Worm (Caenorhabditis elegans) whole organism, L4 larva: ENCODE data around the gene sru-3.

Experiments
- F37D6.2 ChIP-seq: sonication (generic microtip); optimal IDR thresholded peaks from 2 replicates; lab custom pipeline; 2016; ENCODE audit warnings: mild to moderate bottlenecking, missing genetic modification characterization, missing compliant biosample characterization
- F49E8.2 ChIP-seq: sonication (generic microtip); optimal IDR thresholded peaks from 2 replicates; lab custom pipeline; 2016; ENCODE audit warnings: missing compliant biosample characterization, mild to moderate bottlenecking, missing genetic modification characterization, borderline replicate concordance
- T20F7.1 ChIP-seq: fragments of 200-800 bp; sonication (Bioruptor generic); optimal IDR thresholded peaks from 2 replicates; lab custom pipeline; 2018; ENCODE audit warnings: mild to moderate bottlenecking, missing genetic modification characterization, missing compliant biosample characterization
- T26A8.4 ChIP-seq: fragments of 200-800 bp; sonication (Bioruptor generic); IDR thresholded peaks from 2 replicates; pipeline ENCODE4 v1.3.6; 2022; ENCODE audit warnings: missing genetic modification characterization, missing compliant biosample characterization
- ZK337.2 ChIP-seq: fragments of 200-800 bp; sonication (Bioruptor generic); IDR thresholded peaks from 2 replicates; pipeline ENCODE4 v1.3.6; 2022; ENCODE audit warnings: missing genetic modification reagents, missing genetic modification characterization, missing compliant biosample characterization
- ama-1 ChIP-seq: fragments of 150-350 bp; optimal IDR thresholded peaks from 2 replicates; lab custom pipeline; 2014; ENCODE audit warnings: inconsistent platforms, mixed read lengths
- ceh-28 ChIP-seq: fragments of 150-350 bp; optimal IDR thresholded peaks from 2 replicates; lab custom pipeline; 2014; ENCODE audit warnings: missing biosample characterization, missing genetic modification reagents, missing genetic modification characterization
- ceh-32 ChIP-seq: sonication (generic microtip); optimal IDR thresholded peaks from 2 replicates; lab custom pipeline; 2016; ENCODE audit warnings: mild to moderate bottlenecking, missing genetic modification characterization, missing compliant biosample characterization; ENCODE audit not compliant: poor library complexity
- ceh-44 ChIP-seq: fragments of 200-800 bp; sonication (Bioruptor generic); IDR thresholded peaks from 2 replicates; pipeline ENCODE4 v1.3.6; 2022; ENCODE audit warnings: missing genetic modification reagents, missing genetic modification characterization, missing compliant biosample characterization
- ces-1 ChIP-seq: fragments of 150-350 bp; sonication (generic microtip); optimal IDR thresholded peaks from 4 replicates; lab custom pipeline; 2014; ENCODE audit warnings: missing biosample characterization, missing genetic modification reagents, missing genetic modification characterization
- cey-2 ChIP-seq: sonication (generic microtip); optimal IDR thresholded peaks from 3 replicates; lab custom pipeline; 2017; ENCODE audit warnings: missing genetic modification characterization, mild to moderate bottlenecking, missing compliant biosample characterization, antibody characterized with exemption, borderline replicate concordance; ENCODE audit not compliant: insufficient read depth
- ctbp-1 ChIP-seq: fragments of 200-800 bp; sonication (Bioruptor generic); IDR thresholded peaks from 2 replicates; pipeline ENCODE4 v1.3.6; 2022; ENCODE audit warnings: missing genetic modification reagents, missing genetic modification characterization, missing compliant biosample characterization
- daf-16 ChIP-seq, 3 experiments: sonication (generic microtip); optimal IDR thresholded peaks; 2 replicates each; lab custom pipeline; 2016 to 2017; ENCODE audit warnings: missing genetic modification characterization in 3 of 3, missing genetic modification reagents in 3 of 3, mild to moderate bottlenecking in 2 of 3, missing compliant biosample characterization in 2 of 3, missing biosample characterization in 1 of 3, moderate library complexity in 1 of 3
- dmd-6 ChIP-seq: fragments of 200-800 bp; sonication (Bioruptor generic); IDR thresholded peaks from 2 replicates; pipeline ENCODE4 v1.3.6; 2022; ENCODE audit warnings: missing genetic modification reagents, missing genetic modification characterization, missing compliant biosample characterization
- dmd-9 ChIP-seq: fragments of 200-800 bp; sonication (Bioruptor generic); IDR thresholded peaks from 2 replicates; pipeline ENCODE4 v1.3.6; 2022; ENCODE audit warnings: missing genetic modification reagents, missing genetic modification characterization, missing compliant biosample characterization
- dve-1 ChIP-seq: sonication (generic microtip); optimal IDR thresholded peaks from 2 replicates; lab custom pipeline; 2017; ENCODE audit warnings: antibody characterized with exemption, mild to moderate bottlenecking, missing genetic modification characterization, missing compliant biosample characterization; ENCODE audit not compliant: insufficient read depth
- hif-1 ChIP-seq, 2 experiments: sonication (generic microtip); optimal IDR thresholded peaks; 2 replicates each; lab custom pipeline; 2016 to 2017; ENCODE audit warnings: missing compliant biosample characterization in 2 of 2, missing genetic modification characterization in 2 of 2, missing genetic modification reagents in 2 of 2, missing genotype in 2 of 2, mild to moderate bottlenecking in 1 of 2
- hlh-11 ChIP-seq: fragments of 200-800 bp; sonication (Bioruptor generic); optimal IDR thresholded peaks from 2 replicates; lab custom pipeline; 2018; ENCODE audit warnings: mild to moderate bottlenecking, missing genetic modification characterization, missing compliant biosample characterization
- hlh-30 ChIP-seq: sonication (generic microtip); optimal IDR thresholded peaks from 2 replicates; lab custom pipeline; 2017; ENCODE audit warnings: antibody characterized with exemption, mild to moderate bottlenecking, missing genetic modification characterization, missing compliant biosample characterization; ENCODE audit not compliant: insufficient read depth
- jun-1 ChIP-seq: fragments of 150-350 bp; optimal IDR thresholded peaks from 2 replicates; lab custom pipeline; 2014; ENCODE audit warnings: missing biosample characterization, missing genetic modification reagents, missing genetic modification characterization
- lim-7 ChIP-seq: fragments of 200-800 bp; sonication (Bioruptor generic); IDR thresholded peaks from 2 replicates; pipeline ENCODE4 v1.3.6; 2022; ENCODE audit warnings: missing genetic modification characterization, missing compliant biosample characterization
- lin-1 ChIP-seq: fragments of 200-800 bp; sonication (Bioruptor generic); IDR thresholded peaks from 2 replicates; pipeline ENCODE4 v1.3.6; 2022; ENCODE audit warnings: missing genetic modification reagents, missing genetic modification characterization, missing compliant biosample characterization
- lsy-2 ChIP-seq, 2 experiments: fragments of 150-350 bp in 1 of 2; sonication (generic microtip) in 1 of 2; optimal IDR thresholded peaks; 2 replicates each; lab custom pipeline; 2014 to 2017; ENCODE audit warnings: missing biosample characterization in 2 of 2, missing genetic modification characterization in 2 of 2
- mdl-1 ChIP-seq, 2 experiments: fragments of 150-350 bp in 1 of 2; sonication (generic microtip) in 1 of 2; optimal IDR thresholded peaks; 2 replicates each; lab custom pipeline; 2014 to 2017; ENCODE audit warnings: missing biosample characterization in 2 of 2, missing genetic modification characterization in 2 of 2
- mdt-29 ChIP-seq: fragments of 200-800 bp; sonication (Bioruptor generic); IDR thresholded peaks from 2 replicates; pipeline ENCODE4 v1.3.6; 2022; ENCODE audit warnings: missing genetic modification reagents, missing genetic modification characterization, missing compliant biosample characterization
- mep-1 ChIP-seq: fragments of 150-350 bp; sonication (generic microtip); optimal IDR thresholded peaks from 3 replicates; lab custom pipeline; 2014; ENCODE audit warnings: missing biosample characterization, missing genetic modification characterization
- nhr-237 ChIP-seq: sonication (generic microtip); optimal IDR thresholded peaks from 2 replicates; lab custom pipeline; 2017; ENCODE audit warnings: missing biosample characterization, missing genetic modification characterization
- nhr-28 ChIP-seq: fragments of 150-350 bp; optimal IDR thresholded peaks from 2 replicates; lab custom pipeline; 2014; ENCODE audit warnings: missing biosample characterization, missing genetic modification characterization
- nhr-48 ChIP-seq: sonication (generic microtip); optimal IDR thresholded peaks from 2 replicates; lab custom pipeline; 2016; ENCODE audit warnings: mild to moderate bottlenecking, missing genetic modification characterization, missing compliant biosample characterization
- nhr-77 ChIP-seq: fragments of 150-350 bp; optimal IDR thresholded peaks from 2 replicates; lab custom pipeline; 2014; ENCODE audit warnings: missing biosample characterization, missing genetic modification characterization
- pqm-1 ChIP-seq: sonication (generic microtip); optimal IDR thresholded peaks from 2 replicates; lab custom pipeline; 2017; ENCODE audit warnings: missing biosample characterization, missing genetic modification characterization
- rbr-2 ChIP-seq: sonication (generic microtip); optimal IDR thresholded peaks from 2 replicates; lab custom pipeline; 2016; ENCODE audit warnings: missing genotype, missing genetic modification characterization, missing compliant biosample characterization
- snpc-1.2 ChIP-seq: fragments of 200-800 bp; sonication (Bioruptor generic); IDR thresholded peaks from 2 replicates; pipeline ENCODE4 v1.3.6; 2022; ENCODE audit warnings: missing genetic modification reagents, missing genetic modification characterization, missing compliant biosample characterization
- snpc-4 ChIP-seq: fragments of 150-350 bp; optimal IDR thresholded peaks from 2 replicates; lab custom pipeline; 2014; ENCODE audit warnings: missing biosample characterization, missing genetic modification characterization
- unc-62 ChIP-seq, 3 experiments: fragments of 150-350 bp in 1 of 3; sonication (generic microtip); optimal IDR thresholded peaks in 2 of 3; peaks in 1 of 3; 1 replicate in 1 of 3; 2 replicates in 2 of 3; lab custom pipeline; 2014 to 2017; ENCODE audit warnings: missing biosample characterization in 3 of 3, missing genetic modification characterization in 3 of 3, missing genetic modification reagents in 3 of 3, missing genotype in 1 of 3
- zfp-3 ChIP-seq: fragments of 200-800 bp; sonication (Bioruptor generic); conservative IDR thresholded peaks from 2 replicates; pipeline ENCODE4 v1.3.6; 2022; ENCODE audit warnings: missing genetic modification reagents, missing genetic modification characterization, missing compliant biosample characterization
- zip-2 ChIP-seq: fragments of 150-350 bp; optimal IDR thresholded peaks from 2 replicates; lab custom pipeline; 2014; ENCODE audit warnings: missing biosample characterization, missing genetic modification characterization
- ztf-7 ChIP-seq: fragments of 150-350 bp; optimal IDR thresholded peaks from 2 replicates; lab custom pipeline; 2014; ENCODE audit warnings: missing biosample characterization, missing genetic modification characterization

The sru-3 gene

DNA sequence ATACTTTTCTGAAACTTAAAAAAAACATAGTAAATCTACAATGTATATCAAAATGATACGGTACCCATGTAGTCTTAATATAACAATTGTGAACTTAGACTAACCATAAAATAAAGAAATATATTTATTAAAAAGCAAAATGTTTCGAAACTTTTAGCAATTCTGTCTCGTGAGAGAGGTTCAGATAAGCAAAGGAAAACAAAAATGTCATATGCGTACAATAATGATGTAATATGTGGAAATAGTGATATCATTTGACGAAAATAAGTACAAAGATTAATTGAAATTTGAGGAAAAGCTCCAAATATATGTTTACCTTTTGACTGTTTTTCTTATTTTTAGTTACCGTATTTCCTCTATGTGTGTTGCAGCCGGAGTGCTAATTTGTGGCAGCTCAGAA, 17.7 kb downstream of the sru-3 start:
- peak; percentile 15 for TF ChIP-seq nhr-77 (tag; lab: Kevin White, UChicago)
- TF ChIP-seq nhr-28 (tag; lab: Kevin White, UChicago) = peak; percentile 14
- TF ChIP-seq lsy-2 (tag; optimal IDR thresholded peaks at IDR 0.05; lab: Kevin White, UChicago) = peak in 1 of 2 experiments; percentile 25
- TF ChIP-seq jun-1 (tag; lab: Kevin White, UChicago) = no peak
- no peak for TF ChIP-seq lin-1 (GFP tag; lab: Robert Waterston, UW)
- no peak for TF ChIP-seq F49E8.2 (tag; lab: Kevin White, UChicago)
- TF ChIP-seq dve-1 = peak; percentile 40
- TF ChIP-seq mep-1 = peak; percentile 3
- no peak for TF ChIP-seq daf-16 (GFP tag; optimal IDR thresholded peaks at IDR 0.05; lab: Kevin White, UChicago)
- TF ChIP-seq daf-16 (tag; optimal IDR thresholded peaks at IDR 0.05; lab: Kevin White, UChicago) = peak; percentile 72
- peak; percentile 76 for TF ChIP-seq zip-2 (tag; lab: Kevin White, UChicago)
- peak; percentile 10 for TF ChIP-seq hlh-30 (tag; lab: Kevin White, UChicago)
- peak; percentile 94 for TF ChIP-seq ztf-7 (tag; lab: Kevin White, UChicago)
- TF ChIP-seq hlh-11 (tag; lab: Kevin White, UChicago) = no peak
- no peak for TF ChIP-seq F37D6.2
- TF ChIP-seq hif-1 (tag; optimal IDR thresholded peaks at IDR 0.05; lab: Kevin White, UChicago) = peak in 1 of 2 experiments; percentile 40
- TF ChIP-seq T20F7.1 (GFP tag; lab: Kevin White, UChicago) = peak; percentile 55
- no peak for TF ChIP-seq ceh-44 (GFP tag; lab: Robert Waterston, UW)
- TF ChIP-seq snpc-1.2 (GFP tag; lab: Robert Waterston, UW) = no peak

DNA sequence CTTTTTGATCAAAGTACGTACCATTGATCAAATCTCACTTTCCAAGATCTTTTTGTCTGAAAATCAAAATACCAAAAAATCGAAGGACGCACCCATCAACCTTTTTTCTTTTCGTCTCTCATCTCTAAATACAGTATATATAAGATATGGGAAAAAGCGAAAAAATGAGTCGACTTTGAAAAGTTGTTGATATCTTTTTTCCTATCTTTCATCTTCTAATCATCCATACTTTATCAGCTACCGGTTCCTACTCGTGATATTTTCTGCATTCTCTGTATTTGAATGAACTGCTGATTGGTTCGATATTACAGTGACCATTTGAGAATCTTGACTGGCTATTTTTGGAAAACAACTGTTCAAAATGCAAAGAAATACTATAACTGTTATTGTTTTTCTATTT, 20.4 kb downstream of the sru-3 start, which contains the start of gene C33A12.19:
TSS of gene C33A12.19 (plus strand) at position 169 of the 400 bp plus-strand sequence.
- TF ChIP-seq hif-1 (tag; optimal IDR thresholded peaks at IDR 0.05; lab: Kevin White, UChicago) (no peak), ces-1 (no peak), dmd-6 (peak; percentile 36), mdl-1 (tag; optimal IDR thresholded peaks at IDR 0.05; lab: Kevin White, UChicago) (peak in 1 of 2 experiments; percentile 74), ceh-32 (tag; lab: Kevin White, UChicago) (no peak), nhr-28 (tag; lab: Kevin White, UChicago) (peak; percentile 56), nhr-77 (tag; lab: Kevin White, UChicago) (peak; percentile 19), nhr-237 (tag; lab: Kevin White, UChicago) (no peak), unc-62 (GFP tag; optimal IDR thresholded peaks at IDR 0.05 in 1 of 2; lab: Kevin White, UChicago) (peak in 1 of 2 experiments; percentile 88), unc-62 (tag; optimal IDR thresholded peaks at IDR 0.05; lab: Kevin White, UChicago) (no peak), hlh-30 (tag; lab: Kevin White, UChicago) (peak; percentile 53), lsy-2 (tag; optimal IDR thresholded peaks at IDR 0.05; lab: Kevin White, UChicago) (peak in 1 of 2 experiments; percentile 37), mdt-29 (GFP tag; lab: Robert Waterston, UW) (no peak), dve-1 (peak; percentile 34), T26A8.4 (GFP tag; lab: Robert Waterston, UW) (no peak), hlh-11 (tag; lab: Kevin White, UChicago) (peak; percentile 50), cey-2 (tag; lab: Kevin White, UChicago) (peak; percentile 20), dmd-9 (no peak), rbr-2 (tag; lab: Kevin White, UChicago) (no peak)
- TF ChIP-seq, all 104 proteins: peak for 10

DNA sequence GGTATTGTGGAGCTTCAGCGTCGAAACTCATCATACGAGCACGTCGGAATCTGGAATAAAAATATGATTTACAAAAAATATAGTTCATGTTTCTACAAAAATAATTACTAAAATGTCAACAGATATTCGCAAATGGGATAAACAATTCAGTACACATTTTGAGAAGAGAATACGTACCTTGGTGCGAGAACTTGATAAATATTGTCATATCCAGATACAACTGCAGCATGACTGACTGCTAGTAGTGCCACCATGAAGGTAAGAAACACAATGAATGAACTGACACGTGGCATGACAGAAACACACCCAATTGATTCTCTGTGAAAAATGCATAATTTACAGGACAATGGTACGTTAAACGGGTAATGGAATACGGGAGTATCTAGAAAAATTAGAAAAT, 22.2 kb downstream of the sru-3 start, which contains the start of gene nlp-35:
TSS of gene nlp-35 (minus strand) at position 319 of the 400 bp plus-strand sequence.
- TF ChIP-seq pqm-1 (tag; lab: Kevin White, UChicago) = no peak
- TF ChIP-seq ama-1 = no peak
- TF ChIP-seq zfp-3 = 0 out of 2 replicates have a peak, but pooled peaks have one; percentile 63
- TF ChIP-seq nhr-48 (tag; lab: Kevin White, UChicago) = no peak
- TF ChIP-seq snpc-4 (tag; lab: Kevin White, UChicago) = no peak
- no peak for TF ChIP-seq ZK337.2 (GFP tag; lab: Robert Waterston, UW)
- no peak for TF ChIP-seq F49E8.2 (tag; lab: Kevin White, UChicago)
- TF ChIP-seq ceh-28 (tag; lab: Kevin White, UChicago) = no peak
- no peak for TF ChIP-seq dmd-6
- no peak for TF ChIP-seq lsy-2 (tag; optimal IDR thresholded peaks at IDR 0.05; lab: Kevin White, UChicago)
- TF ChIP-seq lin-1 (GFP tag; lab: Robert Waterston, UW) = no peak
- TF ChIP-seq lim-7 = no peak
- 0 out of 2 replicates have a peak, but pooled peaks have one; percentile 52 for TF ChIP-seq mdt-29 (GFP tag; lab: Robert Waterston, UW)
- no peak for TF ChIP-seq ctbp-1 (GFP tag; lab: Robert Waterston, UW)
